Worm (Caenorhabditis elegans): ENCODE data around the gene srh-59.
A peak's percentile ranks its signal among the peaks of the same experiment; 100 is the strongest.

srh-59 gene

ce11 chrII:3561561-3561960, 20.3 kb upstream of the srh-59 start, which contains the start of gene W10G11.2:
TSS of gene W10G11.2 (minus strand) at chrII:3561661.
- TF ChIP-seq hsf-1 (GFP tag; IDR thresholded peaks at IDR 0.05) = no peak
- no peak for TF ChIP-seq Y67H2A.10 (GFP tag; conservative IDR thresholded peaks at IDR 0.05)
- no peak for TF ChIP-seq B0019.2 (GFP tag; conservative IDR thresholded peaks at IDR 0.05)

ce11 chrII:3562419-3562818, 19.4 kb upstream of the srh-59 start, which contains the start of gene W10G11.3:
TSS of gene W10G11.3 (minus strand) at chrII:3562519.
- TF ChIP-seq hlh-26 (GFP tag; conservative IDR thresholded peaks at IDR 0.05) = no peak
- TF ChIP-seq ztf-25 (GFP tag; IDR thresholded peaks at IDR 0.05) = no peak
- TF ChIP-seq lin-35 (GFP tag; optimal IDR thresholded peaks at IDR 0.05) = no peak
- TF ChIP-seq lag-1 (GFP tag; IDR thresholded peaks at IDR 0.05) = 0 out of 2 replicates have a peak, but pooled peaks have one; percentile 31
- no peak for TF ChIP-seq mel-28 (tag; optimal IDR thresholded peaks at IDR 0.05; ENCODE audit: borderline replicate concordance)
- TF ChIP-seq F23B12.7 (tag; optimal IDR thresholded peaks at IDR 0.05; ENCODE audit: insufficient read depth) = no peak
- no peak for TF ChIP-seq F57C9.4 (tag; optimal IDR thresholded peaks at IDR 0.05)
- no peak for TF ChIP-seq ztf-18 (tag; optimal IDR thresholded peaks at IDR 0.05)

ce11 chrII:3567066-3567465, 14.8 kb upstream of the srh-59 start:
- no peak for TF ChIP-seq lin-54 (GFP tag; optimal IDR thresholded peaks at IDR 0.05)
- TF ChIP-seq chd-7 (tag; optimal IDR thresholded peaks at IDR 0.05) = no peak
- TF ChIP-seq ekl-4 (GFP tag; IDR thresholded peaks at IDR 0.05) = no peak
- no peak for TF ChIP-seq ama-1 (optimal IDR thresholded peaks at IDR 0.05)
- no peak for TF ChIP-seq ama-1 (GFP tag; optimal IDR thresholded peaks at IDR 0.05)
- no peak for TF ChIP-seq madf-10 (tag; optimal IDR thresholded peaks at IDR 0.05)
- no peak for TF ChIP-seq attf-5 (GFP tag; optimal IDR thresholded peaks at IDR 0.05)
- no peak for TF ChIP-seq nhr-90 (tag; optimal IDR thresholded peaks at IDR 0.05)
- TF ChIP-seq lin-35 (GFP tag; optimal IDR thresholded peaks at IDR 0.05) = no peak
- no peak for TF ChIP-seq fkh-3 (tag; optimal IDR thresholded peaks at IDR 0.05)

ce11 chrII:3567576-3567975, 14.3 kb upstream of the srh-59 start:
- peak; percentile 2 for TF ChIP-seq gei-17 (GFP tag; optimal IDR thresholded peaks at IDR 0.05)
- TF ChIP-seq tbp1 (GFP tag; optimal IDR thresholded peaks at IDR 0.05) = peak; percentile 98
- TF ChIP-seq ceh-27 (GFP tag; optimal IDR thresholded peaks at IDR 0.05) = peak; percentile 60
- peak; percentile 55 for TF ChIP-seq lin-54 (GFP tag; optimal IDR thresholded peaks at IDR 0.05)
- TF ChIP-seq lir-1 (GFP tag; conservative IDR thresholded peaks at IDR 0.05) = peak; percentile 64; the same call in 1 of the 2 replicates
- TF ChIP-seq hmg-1.2 (GFP tag; IDR thresholded peaks at IDR 0.05) = peak; percentile 74
- 0 out of 2 replicates have a peak, but pooled peaks have one; percentile 11 for TF ChIP-seq aptf-3 (GFP tag; IDR thresholded peaks at IDR 0.05)
- peak; percentile 57 for TF ChIP-seq ceh-91 (GFP tag; IDR thresholded peaks at IDR 0.05)
- 0 out of 2 replicates have a peak, but pooled peaks have one; percentile 52 for TF ChIP-seq F39B2.1 (GFP tag; IDR thresholded peaks at IDR 0.05)
- TF ChIP-seq pbrm-1 (GFP tag; IDR thresholded peaks at IDR 0.05) = peak; percentile 76
- peak; percentile 81 for TF ChIP-seq nhr-90 (tag; optimal IDR thresholded peaks at IDR 0.05)
- peak; percentile 60 for TF ChIP-seq attf-6 (GFP tag; IDR thresholded peaks at IDR 0.05)
- peak; percentile 61 for TF ChIP-seq lsl-1 (GFP tag; optimal IDR thresholded peaks at IDR 0.05)
- TF ChIP-seq rcor-1 (GFP tag; IDR thresholded peaks at IDR 0.05) = peak; percentile 65; the same call in 1 of the 2 replicates
- TF ChIP-seq let-526 (GFP tag; IDR thresholded peaks at IDR 0.05) = 0 out of 2 replicates have a peak, but pooled peaks have one; percentile 41
- TF ChIP-seq cebp-2 (GFP tag; IDR thresholded peaks at IDR 0.05) = peak; percentile 83
- TF ChIP-seq ceh-40 (GFP tag; IDR thresholded peaks at IDR 0.05) = peak; percentile 61; the same call in 1 of the 2 replicates
- peak; percentile 70 for TF ChIP-seq atf-7 (tag; optimal IDR thresholded peaks at IDR 0.05)
- peak; percentile 41 for TF ChIP-seq somi-1 (GFP tag; optimal IDR thresholded peaks at IDR 0.05)
- TF ChIP-seq zim-3 (tag; optimal IDR thresholded peaks at IDR 0.05) = peak; percentile 73
- TF ChIP-seq let-607 (tag; optimal IDR thresholded peaks at IDR 0.05) = peak in 1 of 2 experiments; percentile 31
- peak; percentile 74 for TF ChIP-seq madf-6 (GFP tag; IDR thresholded peaks at IDR 0.05)
- TF ChIP-seq hrde-1 (tag; optimal IDR thresholded peaks at IDR 0.05; ENCODE audit: borderline replicate concordance) = peak; percentile 68
- TF ChIP-seq madf-10 (tag; optimal IDR thresholded peaks at IDR 0.05) = peak; percentile 64
- TF ChIP-seq ztf-18 (tag; optimal IDR thresholded peaks at IDR 0.05) = peak; percentile 50
- peak; percentile 14 for TF ChIP-seq nhr-80 (tag; optimal IDR thresholded peaks at IDR 0.05)
- peak; percentile 13 for TF ChIP-seq F10E7.11 (tag; optimal IDR thresholded peaks at IDR 0.05)
- peak; percentile 97 for TF ChIP-seq lin-26 (GFP tag; IDR thresholded peaks at IDR 0.05)
